Fruit fly (Drosophila melanogaster): ENCODE results near the gene HDAC1.

DNA sequence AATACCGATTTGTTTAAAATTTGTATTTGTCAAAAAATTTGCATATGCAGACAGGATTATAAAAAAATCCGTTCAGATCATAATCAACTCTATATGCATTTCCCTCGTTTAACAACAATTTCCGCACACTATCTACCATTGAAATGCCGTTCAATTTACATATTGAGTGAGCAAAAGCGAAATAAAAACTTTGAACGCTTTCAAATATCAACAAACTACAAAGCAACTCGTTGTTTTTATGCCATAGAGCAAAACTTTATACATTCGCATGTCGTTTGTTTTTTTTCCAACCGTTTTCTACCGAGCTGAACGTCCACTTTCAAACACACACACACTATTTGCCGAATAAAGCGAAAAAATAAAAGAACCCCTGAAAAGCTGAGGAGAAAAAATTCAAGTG lies 21.4 kb downstream of the HDAC1 start, which contains the start of gene TTLL1B:
- no peak for TF ChIP-seq CTCF (optimal IDR thresholded peaks at IDR 0.05)
- TF ChIP-seq CG8478 (optimal IDR thresholded peaks at IDR 0.05): no peak

Data from S2 (cell line).